Worm (Caenorhabditis elegans): ENCODE results near the gene srb-13.

DNA sequence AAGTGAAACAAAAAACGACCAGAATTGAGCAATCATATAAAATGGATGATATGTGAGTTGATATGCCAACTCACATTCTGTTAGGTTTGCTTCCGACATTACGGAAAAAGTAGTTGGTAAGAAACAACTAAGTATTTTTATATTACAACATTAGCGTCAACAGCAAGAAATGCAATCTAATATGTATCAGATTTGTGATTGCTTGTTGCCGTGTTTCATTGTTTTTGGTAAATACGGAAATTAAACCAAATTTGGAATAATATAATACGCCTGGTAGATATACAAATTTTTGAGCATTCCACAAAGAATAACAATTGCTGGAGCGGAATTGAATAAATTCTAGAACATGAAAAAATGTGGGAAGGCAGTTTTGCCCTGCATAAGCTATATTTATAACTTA, 2.9 kb downstream of the srb-13 start, which contains the start of gene srb-12:
- TF ChIP-seq T22C8.4 (GFP tag; IDR thresholded peaks at IDR 0.05): no peak
- TF ChIP-seq cog-1 (tag; optimal IDR thresholded peaks at IDR 0.05): no peak
- no peak for TF ChIP-seq ztf-23 (GFP tag; IDR thresholded peaks at IDR 0.05)
- TF ChIP-seq med-1 (GFP tag; optimal IDR thresholded peaks at IDR 0.05; ENCODE audit: insufficient read depth): no peak
